Fruit fly (Drosophila melanogaster) whole organism, adult: ENCODE results near the gene CG45105.

Experiments
- CG14711 ChIP-seq: fragments of 200-800 bp; sonication (Bioruptor generic); optimal IDR thresholded peaks from 2 replicates; lab custom pipeline; 2018; ENCODE audit warnings: missing biosample characterization, mild to moderate bottlenecking, missing genetic modification characterization, moderate library complexity
- CG33017 ChIP-seq: fragments of 200-800 bp; sonication (Bioruptor generic); optimal IDR thresholded peaks from 2 replicates; lab custom pipeline; 2018; ENCODE audit warnings: missing biosample characterization, mild to moderate bottlenecking, missing genetic modification characterization, moderate library complexity
- CG5204 ChIP-seq: fragments of 200-800 bp; sonication (Bioruptor generic); optimal IDR thresholded peaks from 2 replicates; lab custom pipeline; 2016; ENCODE audit warnings: missing biosample characterization, missing genetic modification characterization
- CG7045 ChIP-seq: fragments of 200-800 bp; sonication (Bioruptor generic); optimal IDR thresholded peaks from 2 replicates; lab custom pipeline; 2017; ENCODE audit warnings: missing biosample characterization, mild to moderate bottlenecking, missing genetic modification characterization
- Clk ChIP-seq: fragments of 200-800 bp; sonication (Bioruptor generic); optimal IDR thresholded peaks from 2 replicates; lab custom pipeline; 2017; ENCODE audit warnings: missing biosample characterization, missing genetic modification characterization
- Mnt ChIP-seq: fragments of 200-800 bp; sonication (Bioruptor generic); optimal IDR thresholded peaks from 2 replicates; lab custom pipeline; 2016; ENCODE audit warnings: missing biosample characterization, mild to moderate bottlenecking, missing genetic modification characterization
- cic ChIP-seq: fragments of 200-800 bp; sonication (Bioruptor generic); optimal IDR thresholded peaks from 2 replicates; lab custom pipeline; 2017; ENCODE audit warnings: missing biosample characterization, mild to moderate bottlenecking, missing genetic modification characterization, moderate library complexity
- kay ChIP-seq: fragments of 200-800 bp; sonication (Bioruptor generic); peaks from one replicate; lab custom pipeline; 2016; ENCODE audit warnings: missing biosample characterization, missing genetic modification characterization, borderline replicate concordance
- ovo ChIP-seq: fragments of 200-800 bp; sonication (Bioruptor generic); optimal IDR thresholded peaks from 2 replicates; lab custom pipeline; 2016; ENCODE audit warnings: missing biosample characterization, missing genetic modification characterization
- toe ChIP-seq: fragments of 200-800 bp; sonication (Bioruptor generic); optimal IDR thresholded peaks from 2 replicates; lab custom pipeline; 2016; ENCODE audit warnings: missing biosample characterization, missing genetic modification characterization

dm6 chr3R:15919367-15920228 is 1.8 kb upstream of the CG45105 start:
- TF ChIP-seq toe (GFP tag; lab: Kevin White, UChicago) (no peak), cic (GFP tag; lab: Kevin White, UChicago) (no peak), CG14711 (tag; lab: Kevin White, UChicago) (no peak), CG5204 (no peak), Mnt (GFP tag; lab: Kevin White, UChicago) (no peak), CG33017 (no peak), kay (no peak), CG7045 (no peak), Clk (GFP tag; lab: Kevin White, UChicago) (no peak), ovo (no peak)
